Fruit fly (Drosophila melanogaster) whole organism, embryonic: ENCODE results near the gene CG42822.

Experiments used
- CG1024 ChIP-seq: fragments of 200-800 bp; sonication (Bioruptor generic); IDR thresholded peaks from 2 replicates; pipeline ENCODE4 v1.3.6; 2022; ENCODE audit warnings: missing biosample characterization, missing genetic modification characterization
- CG11085 ChIP-seq: fragments of 200-800 bp; sonication (Bioruptor generic); IDR thresholded peaks from 2 replicates; pipeline ENCODE4 v1.3.6; 2022; ENCODE audit warnings: missing biosample characterization, missing genetic modification characterization
- CG11398 ChIP-seq: fragments of 200-800 bp; sonication (Bioruptor generic); optimal IDR thresholded peaks from 2 replicates; lab custom pipeline; 2016; ENCODE audit warnings: missing biosample characterization, missing genetic modification characterization
- CG12769 ChIP-seq: fragments of 200-800 bp; sonication (Bioruptor generic); optimal IDR thresholded peaks from 2 replicates; lab custom pipeline; 2019; ENCODE audit warnings: missing biosample characterization, mild to moderate bottlenecking, missing genetic modification characterization, moderate library complexity
- CG14710 ChIP-seq: fragments of 200-800 bp; sonication (Bioruptor generic); optimal IDR thresholded peaks from 3 replicates; lab custom pipeline; 2019; ENCODE audit warnings: missing biosample characterization, mild to moderate bottlenecking, missing genetic modification characterization, moderate library complexity
- CG1647 ChIP-seq: fragments of 200-800 bp; sonication (Bioruptor generic); optimal IDR thresholded peaks from 3 replicates; lab custom pipeline; 2016; ENCODE audit warnings: missing biosample characterization, missing genetic modification characterization
- CG17328 ChIP-seq: fragments of 200-800 bp; sonication (Bioruptor generic); IDR thresholded peaks from 2 replicates; pipeline ENCODE4 v1.3.6; 2022; ENCODE audit warnings: missing biosample characterization, missing genetic modification characterization
- CG18599 ChIP-seq: fragments of 200-800 bp; sonication (Bioruptor generic); optimal IDR thresholded peaks from 3 replicates; lab custom pipeline; 2017; ENCODE audit warnings: missing biosample characterization, missing genetic modification characterization, mild to moderate bottlenecking, moderate library complexity, missing genetic modification reagents
- CG2116 ChIP-seq: fragments of 200-800 bp; sonication (Bioruptor generic); optimal IDR thresholded peaks from 3 replicates; lab custom pipeline; 2018; ENCODE audit warnings: missing biosample characterization, mild to moderate bottlenecking, missing genetic modification characterization
- CG30431 ChIP-seq: fragments of 200-800 bp; sonication (Bioruptor generic); optimal IDR thresholded peaks from 2 replicates; lab custom pipeline; 2017; ENCODE audit warnings: missing biosample characterization, missing genetic modification characterization
- CG4282 ChIP-seq: fragments of 200-800 bp; sonication (Bioruptor generic); optimal IDR thresholded peaks from 2 replicates; lab custom pipeline; 2016; ENCODE audit warnings: missing biosample characterization, missing genetic modification characterization
- CG4424 ChIP-seq: fragments of 200-800 bp; sonication (Bioruptor generic); optimal IDR thresholded peaks from 3 replicates; lab custom pipeline; 2016; ENCODE audit warnings: missing biosample characterization, missing genetic modification characterization
- CG4617 ChIP-seq: fragments of 200-800 bp; sonication (Bioruptor generic); optimal IDR thresholded peaks from 3 replicates; lab custom pipeline; 2016; ENCODE audit warnings: missing biosample characterization, missing genetic modification characterization, borderline replicate concordance
- CG4707 ChIP-seq: fragments of 200-800 bp; sonication (Bioruptor generic); optimal IDR thresholded peaks from 2 replicates; lab custom pipeline; 2018; ENCODE audit warnings: missing biosample characterization, mild to moderate bottlenecking, missing genetic modification characterization, moderate library complexity
- CG4730 ChIP-seq: fragments of 200-800 bp; sonication (Bioruptor generic); IDR thresholded peaks from 2 replicates; pipeline ENCODE4 v1.3.6; 2022; ENCODE audit warnings: missing biosample characterization, missing genetic modification characterization
- CG7839 ChIP-seq: fragments of 200-800 bp; sonication (Bioruptor generic); optimal IDR thresholded peaks from 3 replicates; lab custom pipeline; 2018; ENCODE audit warnings: missing biosample characterization, mild to moderate bottlenecking, missing genetic modification characterization, moderate library complexity
- D19B ChIP-seq: fragments of 200-800 bp; sonication (Bioruptor generic); optimal IDR thresholded peaks from 2 replicates; lab custom pipeline; 2017; ENCODE audit warnings: missing biosample characterization, mild to moderate bottlenecking, missing genetic modification characterization
- Dll ChIP-seq: fragments of 200-800 bp; sonication (Bioruptor generic); IDR thresholded peaks from 4 replicates; pipeline ENCODE4 v1.3.6; 2022; ENCODE audit warnings: missing biosample characterization, missing genetic modification characterization; ENCODE audit not compliant: partially characterized antibody
- Hand ChIP-seq: fragments of 200-800 bp; sonication (Bioruptor generic); optimal IDR thresholded peaks from 2 replicates; lab custom pipeline; 2017; ENCODE audit warnings: mild to moderate bottlenecking, missing biosample characterization, missing genetic modification reagents, missing genetic modification characterization
- Lhr ChIP-seq: fragments of 200-800 bp; sonication (Bioruptor generic); optimal IDR thresholded peaks from 3 replicates; lab custom pipeline; 2017; ENCODE audit warnings: mild to moderate bottlenecking, missing biosample characterization, missing genetic modification reagents, missing genetic modification characterization
- NFAT ChIP-seq: fragments of 200-800 bp; sonication (Bioruptor generic); IDR thresholded peaks from 2 replicates; pipeline ENCODE4 v1.3.6; 2022; ENCODE audit warnings: missing biosample characterization, missing genetic modification characterization
- Nf-YA ChIP-seq: fragments of 200-800 bp; sonication (Bioruptor generic); IDR thresholded peaks from 2 replicates; pipeline ENCODE4 v1.3.6; 2022; ENCODE audit warnings: missing biosample characterization, missing genetic modification characterization
- NfI ChIP-seq: fragments of 200-800 bp; sonication (Bioruptor generic); optimal IDR thresholded peaks from 3 replicates; lab custom pipeline; 2018; ENCODE audit warnings: missing biosample characterization, mild to moderate bottlenecking, missing genetic modification characterization, moderate library complexity
- Pdp1 ChIP-seq, 2 experiments: fragments of 200-800 bp; sonication (Bioruptor generic); optimal IDR thresholded peaks; 3 replicates each; lab custom pipeline; 2016; ENCODE audit warnings: missing biosample characterization in 2 of 2, missing genetic modification characterization in 2 of 2, mild to moderate bottlenecking in 1 of 2, moderate library complexity in 1 of 2
- Spps ChIP-seq: fragments of 200-800 bp; sonication (Bioruptor generic); optimal IDR thresholded peaks from 2 replicates; lab custom pipeline; 2018; ENCODE audit warnings: missing biosample characterization, mild to moderate bottlenecking, missing genetic modification characterization
- Vsx1 ChIP-seq: fragments of 200-800 bp; sonication (Bioruptor generic); optimal IDR thresholded peaks from 2 replicates; lab custom pipeline; 2017; ENCODE audit warnings: missing biosample characterization, mild to moderate bottlenecking, missing genetic modification characterization, missing genetic modification reagents
- YL-1 ChIP-seq: fragments of 200-800 bp; sonication (Bioruptor generic); optimal IDR thresholded peaks from 3 replicates; lab custom pipeline; 2017; ENCODE audit warnings: missing biosample characterization, mild to moderate bottlenecking, missing genetic modification characterization
- aop ChIP-seq: fragments of 200-800 bp; sonication (Bioruptor generic); IDR thresholded peaks from 2 replicates; pipeline ENCODE4 v1.3.6; 2022; ENCODE audit warnings: missing biosample characterization, missing genetic modification characterization
- ase ChIP-seq: fragments of 200-800 bp; sonication (Bioruptor generic); IDR thresholded peaks from 3 replicates; pipeline ENCODE4 v1.3.6; 2022; ENCODE audit warnings: missing biosample characterization, missing genetic modification characterization
- bbx ChIP-seq: fragments of 200-800 bp; sonication (Bioruptor generic); IDR thresholded peaks from 2 replicates; pipeline ENCODE4 v1.3.6; 2022; ENCODE audit warnings: missing biosample characterization, missing genetic modification characterization; ENCODE audit not compliant: partially characterized antibody
- crc ChIP-seq: fragments of 200-800 bp; sonication (Bioruptor generic); optimal IDR thresholded peaks from 2 replicates; lab custom pipeline; 2016; ENCODE audit warnings: missing biosample characterization, missing genetic modification characterization
- dmrt99B ChIP-seq: fragments of 200-800 bp; sonication (Bioruptor generic); optimal IDR thresholded peaks from 2 replicates; lab custom pipeline; 2018; ENCODE audit warnings: missing biosample characterization, mild to moderate bottlenecking, missing genetic modification characterization, moderate library complexity
- esg ChIP-seq: fragments of 200-800 bp; sonication (Bioruptor generic); conservative IDR thresholded peaks from 2 replicates; pipeline ENCODE4 v1.3.6; 2022; ENCODE audit warnings: missing biosample characterization, missing genetic modification characterization
- hkb ChIP-seq, 2 experiments: fragments of 200-800 bp in 1 of 2; fragments of >200 bp in 1 of 2; sonication (Bioruptor generic) in 1 of 2; IDR thresholded peaks in 1 of 2; optimal IDR thresholded peaks in 1 of 2; 2 replicates each; pipeline versions ENCODE4 v1.3.6 to Lab custom; 2017 to 2022; ENCODE audit warnings: missing biosample characterization in 1 of 2, missing genetic modification characterization in 1 of 2
- kni ChIP-seq: fragments of 200-800 bp; sonication (Bioruptor generic); optimal IDR thresholded peaks from 3 replicates; lab custom pipeline; 2017; ENCODE audit warnings: mild to moderate bottlenecking, missing biosample characterization, missing genetic modification reagents, missing genetic modification characterization
- lola ChIP-seq, 3 experiments: fragments of >200 bp in 2 of 3; fragments of 200-800 bp in 1 of 3; sonication (Bioruptor generic) in 1 of 3; optimal IDR thresholded peaks; 2 replicates each; lab custom pipeline; 2017 to 2019; ENCODE audit warnings: missing biosample characterization in 3 of 3, missing genetic modification characterization in 3 of 3, mild to moderate bottlenecking in 1 of 3, moderate library complexity in 1 of 3
- mld ChIP-seq: fragments of 200-800 bp; sonication (Bioruptor generic); IDR thresholded peaks from 3 replicates; pipeline ENCODE4 v1.3.6; 2022; ENCODE audit warnings: missing biosample characterization, missing genetic modification characterization; ENCODE audit not compliant: partially characterized antibody
- nerfin-1 ChIP-seq: fragments of 200-800 bp; sonication (Bioruptor generic); optimal IDR thresholded peaks from 3 replicates; lab custom pipeline; 2019; ENCODE audit warnings: missing biosample characterization, mild to moderate bottlenecking, missing genetic modification characterization, moderate library complexity
- p53 ChIP-seq: fragments of 200-800 bp; sonication (Bioruptor generic); optimal IDR thresholded peaks from 2 replicates; lab custom pipeline; 2016; ENCODE audit warnings: missing biosample characterization, missing genetic modification characterization
- peb ChIP-seq: fragments of 200-800 bp; sonication (Bioruptor generic); IDR thresholded peaks from 2 replicates; pipeline ENCODE4 v1.3.6; 2022; ENCODE audit warnings: missing biosample characterization, missing genetic modification characterization
- sd ChIP-seq: fragments of 200-800 bp; sonication (Bioruptor generic); optimal IDR thresholded peaks from 3 replicates; lab custom pipeline; 2018; ENCODE audit warnings: missing biosample characterization, mild to moderate bottlenecking, missing genetic modification characterization, moderate library complexity
- sens ChIP-seq: fragments of 200-800 bp; sonication (Bioruptor generic); peaks from one replicate; lab custom pipeline; 2016; ENCODE audit warnings: missing biosample characterization, missing genetic modification characterization
- sens-2 ChIP-seq: fragments of 200-800 bp; sonication (Bioruptor generic); IDR thresholded peaks from 2 replicates; pipeline ENCODE4 v1.3.6; 2022; ENCODE audit warnings: missing biosample characterization, missing genetic modification characterization
- sr ChIP-seq: fragments of 200-800 bp; sonication (Bioruptor generic); IDR thresholded peaks from 3 replicates; pipeline ENCODE4 v1.3.6; 2022; ENCODE audit warnings: missing biosample characterization, missing genetic modification characterization
- ssp ChIP-seq: fragments of 200-800 bp; sonication (Bioruptor generic); IDR thresholded peaks from 2 replicates; pipeline ENCODE4 v1.3.6; 2022; ENCODE audit warnings: missing biosample characterization, missing genetic modification characterization
- stwl ChIP-seq: fragments of 200-800 bp; sonication (Bioruptor generic); optimal IDR thresholded peaks from 3 replicates; lab custom pipeline; 2018; ENCODE audit warnings: missing biosample characterization, mild to moderate bottlenecking, missing genetic modification characterization, moderate library complexity
- unc-4 ChIP-seq: fragments of 200-800 bp; sonication (Bioruptor generic); IDR thresholded peaks from 2 replicates; pipeline ENCODE4 v1.3.6; 2022; ENCODE audit warnings: missing biosample characterization, missing genetic modification characterization; ENCODE audit not compliant: partially characterized antibody
- zfh2 ChIP-seq: fragments of 200-800 bp; sonication (Bioruptor generic); optimal IDR thresholded peaks from 2 replicates; lab custom pipeline; 2016; ENCODE audit warnings: missing biosample characterization, missing genetic modification characterization

Gene CG42822

dm6 chr3R:17386168-17386819, 27.4 kb upstream of the CG42822 start (continued):
- TF ChIP-seq YL-1 (peak; percentile 32), NFAT (GFP tag; lab: Robert Waterston, UW) (no peak), mld (GFP tag; lab: Robert Waterston, UW) (no peak), CG17328 (peak; percentile 84), Dll (no peak), nerfin-1 (tag; lab: Kevin White, UChicago) (peak; percentile 57), lola (GFP tag; optimal IDR thresholded peaks at IDR 0.05; lab: Kevin White, UChicago) (peak in 1 of 3 experiments; percentile 51), CG4424 (peak; percentile 69), sens-2 (GFP tag; lab: Robert Waterston, UW) (peak; percentile 60), hkb (optimal IDR thresholded peaks at IDR 0.05; lab: Kevin White, UChicago) (no peak), hkb (GFP tag; IDR thresholded peaks at IDR 0.05; lab: Robert Waterston, UW) (peak; percentile 86), CG14710 (peak; percentile 72), p53 (GFP tag; lab: Kevin White, UChicago) (no peak), Lhr (GFP tag; lab: Kevin White, UChicago) (peak; percentile 12), NfI (GFP tag; lab: Kevin White, UChicago) (peak; percentile 57), CG4282 (GFP tag; lab: Kevin White, UChicago) (no peak), CG1647 (GFP tag; lab: Kevin White, UChicago) (peak; percentile 23), Spps (tag; lab: Kevin White, UChicago) (peak; percentile 42), Vsx1 (peak; percentile 42), sr (GFP tag; lab: Robert Waterston, UW) (0 out of 3 replicates have a peak, but pooled peaks have one; percentile 18), crc (GFP tag; lab: Kevin White, UChicago) (no peak), Hand (GFP tag; lab: Kevin White, UChicago) (no peak), CG2116 (GFP tag; lab: Kevin White, UChicago) (no peak), CG7839 (tag; lab: Kevin White, UChicago) (peak; percentile 73), stwl (tag; lab: Kevin White, UChicago) (no peak), unc-4 (GFP tag; lab: Robert Waterston, UW) (no peak), peb (peak; percentile 44; the same call in 1 of the 2 replicates), sens (peak; percentile 94), zfh2 (GFP tag; lab: Kevin White, UChicago) (peak; percentile 12), aop (GFP tag; lab: Robert Waterston, UW) (peak; percentile 42; the same call in 1 of the 2 replicates), sd (no peak), CG4730 (GFP tag; lab: Robert Waterston, UW) (peak; percentile 35; the same call in 1 of the 2 replicates), CG4707 (peak; percentile 55), kni (GFP tag; lab: Kevin White, UChicago) (peak; percentile 11), D19B (GFP tag; lab: Kevin White, UChicago) (peak; percentile 10), ase (GFP tag; lab: Robert Waterston, UW) (0 out of 3 replicates have a peak, but pooled peaks have one; percentile 45), ssp (GFP tag; lab: Robert Waterston, UW) (peak; percentile 48), CG18599 (GFP tag; lab: Kevin White, UChicago) (peak; percentile 73), CG30431 (GFP tag; lab: Kevin White, UChicago) (peak; percentile 42), CG11085 (peak; percentile 9; the same call in 1 of the 2 replicates), bbx (GFP tag; lab: Robert Waterston, UW) (no peak), CG1024 (GFP tag; lab: Robert Waterston, UW) (peak; percentile 28; the same call in 1 of the 2 replicates), dmrt99B (peak; percentile 85), CG4617 (GFP tag; lab: Kevin White, UChicago) (peak; percentile 2), Nf-YA (GFP tag; lab: Robert Waterston, UW) (peak; percentile 57; the same call in 1 of the 2 replicates), esg (GFP tag; lab: Robert Waterston, UW) (peak; percentile 80), CG11398 (no peak), CG12769 (tag; lab: Kevin White, UChicago) (peak; percentile 74), Pdp1 (GFP tag; optimal IDR thresholded peaks at IDR 0.05; lab: Kevin White, UChicago) (peak; percentile 38 to 58)
